Fruit fly (Drosophila melanogaster) whole organism, embryonic: ENCODE data around the gene ics.

Experiments
- Awh ChIP-seq: fragments of 200-800 bp; sonication (Bioruptor generic); IDR thresholded peaks from 2 replicates; pipeline ENCODE4, ENCODE4 v1.3.6; 2022; ENCODE audit warnings: missing biosample characterization, missing genetic modification characterization
- Bgb ChIP-seq: fragments of 200-800 bp; sonication (Bioruptor generic); IDR thresholded peaks from 2 replicates; pipeline ENCODE4 v1.3.6; 2022; ENCODE audit warnings: missing biosample characterization, missing genetic modification characterization; ENCODE audit not compliant: partially characterized antibody
- CG10267 ChIP-seq: fragments of 200-800 bp; sonication (Bioruptor generic); optimal IDR thresholded peaks from 2 replicates; lab custom pipeline; 2018; ENCODE audit warnings: missing biosample characterization, mild to moderate bottlenecking, missing genetic modification characterization, moderate library complexity
- CG11723 ChIP-seq: fragments of 200-800 bp; sonication (Bioruptor generic); optimal IDR thresholded peaks from 2 replicates; lab custom pipeline; 2017; ENCODE audit warnings: missing biosample characterization, mild to moderate bottlenecking, missing genetic modification characterization
- CG12769 ChIP-seq: fragments of 200-800 bp; sonication (Bioruptor generic); optimal IDR thresholded peaks from 2 replicates; lab custom pipeline; 2019; ENCODE audit warnings: missing biosample characterization, mild to moderate bottlenecking, missing genetic modification characterization, moderate library complexity
- CG13123 ChIP-seq: fragments of 200-800 bp; sonication (Bioruptor generic); optimal IDR thresholded peaks from 2 replicates; lab custom pipeline; 2016; ENCODE audit warnings: missing biosample characterization, missing genetic modification characterization
- CG13894 ChIP-seq: fragments of 200-800 bp; sonication (Bioruptor generic); optimal IDR thresholded peaks from 3 replicates; lab custom pipeline; 2018; ENCODE audit warnings: missing biosample characterization, mild to moderate bottlenecking, missing genetic modification characterization, moderate library complexity
- CG1529 ChIP-seq: fragments of 200-800 bp; sonication (Bioruptor generic); optimal IDR thresholded peaks from 3 replicates; lab custom pipeline; 2018; ENCODE audit warnings: missing biosample characterization, missing genetic modification characterization
- CG2120 ChIP-seq: fragments of 200-800 bp; sonication (Bioruptor generic); optimal IDR thresholded peaks from 3 replicates; lab custom pipeline; 2016; ENCODE audit warnings: missing biosample characterization, missing genetic modification characterization
- CG31441 ChIP-seq: fragments of 200-800 bp; sonication (Bioruptor generic); IDR thresholded peaks from 2 replicates; pipeline ENCODE4 v1.3.6; 2022; ENCODE audit warnings: missing biosample characterization, missing genetic modification characterization
- CG4328 ChIP-seq: fragments of 200-800 bp; sonication (Bioruptor generic); optimal IDR thresholded peaks from 3 replicates; lab custom pipeline; 2017; ENCODE audit warnings: missing biosample characterization, missing genetic modification reagents, missing genetic modification characterization
- CG4854 ChIP-seq: fragments of 200-800 bp; sonication (Bioruptor generic); optimal IDR thresholded peaks from 2 replicates; lab custom pipeline; 2016; ENCODE audit warnings: missing biosample characterization, missing genetic modification characterization, inconsistent platforms
- CG6654 ChIP-seq: fragments of 200-800 bp; sonication (Bioruptor generic); optimal IDR thresholded peaks from 2 replicates; lab custom pipeline; 2017; ENCODE audit warnings: missing biosample characterization, mild to moderate bottlenecking, missing genetic modification characterization
- CG6689 ChIP-seq: fragments of 200-800 bp; sonication (Bioruptor generic); IDR thresholded peaks from 2 replicates; pipeline ENCODE4 v1.3.6; 2022; ENCODE audit warnings: missing biosample characterization, missing genetic modification characterization
- CG7372 ChIP-seq: fragments of 200-800 bp; sonication (Bioruptor generic); IDR thresholded peaks from 2 replicates; pipeline ENCODE4 v1.3.6; 2022; ENCODE audit warnings: missing biosample characterization, missing genetic modification characterization
- CG7745 ChIP-seq: fragments of 200-800 bp; sonication (Bioruptor generic); optimal IDR thresholded peaks from 2 replicates; lab custom pipeline; 2018; ENCODE audit warnings: missing biosample characterization, mild to moderate bottlenecking, missing genetic modification characterization, moderate library complexity
- CG8388 ChIP-seq: fragments of 200-800 bp; sonication (Bioruptor generic); optimal IDR thresholded peaks from 2 replicates; lab custom pipeline; 2019; ENCODE audit warnings: missing biosample characterization, mild to moderate bottlenecking, missing genetic modification characterization, moderate library complexity
- CG9727 ChIP-seq: fragments of 200-800 bp; sonication (Bioruptor generic); optimal IDR thresholded peaks from 3 replicates; lab custom pipeline; 2017; ENCODE audit warnings: missing biosample characterization, mild to moderate bottlenecking, missing genetic modification characterization
- Dp ChIP-seq: fragments of 200-800 bp; sonication (Bioruptor generic); optimal IDR thresholded peaks from 2 replicates; lab custom pipeline; 2018; ENCODE audit warnings: missing biosample characterization, mild to moderate bottlenecking, missing genetic modification characterization, moderate library complexity
- Drgx ChIP-seq: fragments of 200-800 bp; sonication (Bioruptor generic); IDR thresholded peaks from 2 replicates; pipeline ENCODE4 v1.3.6; 2022; ENCODE audit warnings: missing biosample characterization, missing genetic modification characterization
- Eip74EF ChIP-seq, 2 experiments: fragments of 200-800 bp in 1 of 2; fragments of >200 bp in 1 of 2; sonication (Bioruptor generic) in 1 of 2; optimal IDR thresholded peaks; 2 replicates each; lab custom pipeline; 2017 to 2019; ENCODE audit warnings: missing biosample characterization in 2 of 2, missing genetic modification characterization in 2 of 2, mild to moderate bottlenecking in 1 of 2, moderate library complexity in 1 of 2
- Elba2 ChIP-seq: fragments of 200-800 bp; sonication (Bioruptor generic); optimal IDR thresholded peaks from 3 replicates; lab custom pipeline; 2016; ENCODE audit warnings: missing biosample characterization, missing genetic modification characterization
- H15 ChIP-seq: fragments of 200-800 bp; sonication (Bioruptor generic); IDR thresholded peaks from 3 replicates; pipeline ENCODE4 v1.3.6; 2022; ENCODE audit warnings: missing biosample characterization, missing genetic modification characterization
- HmgD ChIP-seq: fragments of 200-800 bp; sonication (Bioruptor generic); optimal IDR thresholded peaks from 3 replicates; lab custom pipeline; 2016; ENCODE audit warnings: missing biosample characterization, missing genetic modification characterization
- HmgZ ChIP-seq: fragments of 200-800 bp; sonication (Bioruptor generic); optimal IDR thresholded peaks from 2 replicates; lab custom pipeline; 2018; ENCODE audit warnings: missing biosample characterization, mild to moderate bottlenecking, missing genetic modification characterization
- Hr51 ChIP-seq, 2 experiments: fragments of 200-800 bp; sonication (Bioruptor generic); optimal IDR thresholded peaks; 2 replicates in 1 of 2; 3 replicates in 1 of 2; lab custom pipeline; 2016 to 2018; ENCODE audit warnings: missing biosample characterization in 2 of 2, missing genetic modification characterization in 2 of 2, mild to moderate bottlenecking in 1 of 2, moderate library complexity in 1 of 2
- Jarid2 ChIP-seq: fragments of 200-800 bp; sonication (Bioruptor generic); optimal IDR thresholded peaks from 3 replicates; lab custom pipeline; 2017; ENCODE audit warnings: mild to moderate bottlenecking, missing biosample characterization, missing genetic modification reagents, missing genetic modification characterization
- Myb ChIP-seq: fragments of 200-800 bp; sonication (Bioruptor generic); optimal IDR thresholded peaks from 2 replicates; lab custom pipeline; 2016; ENCODE audit warnings: missing biosample characterization, missing genetic modification characterization
- amos ChIP-seq: fragments of 200-800 bp; sonication (Bioruptor generic); IDR thresholded peaks from 2 replicates; pipeline ENCODE4 v1.3.6; 2022; ENCODE audit warnings: missing biosample characterization, missing genetic modification characterization; ENCODE audit not compliant: partially characterized antibody
- ara ChIP-seq: fragments of 200-800 bp; sonication (Bioruptor generic); IDR thresholded peaks from 2 replicates; pipeline ENCODE4 v1.3.6; 2022; ENCODE audit warnings: missing biosample characterization, missing genetic modification characterization
- cad ChIP-seq: fragments of >200 bp; optimal IDR thresholded peaks from 2 replicates; lab custom pipeline; 2017; ENCODE audit warnings: missing biosample characterization, missing genetic modification characterization
- chinmo ChIP-seq: fragments of 200-800 bp; sonication (Bioruptor generic); IDR thresholded peaks from 4 replicates; pipeline ENCODE4 v1.3.6; 2022; ENCODE audit warnings: missing biosample characterization, missing genetic modification characterization; ENCODE audit not compliant: partially characterized antibody
- chm ChIP-seq: fragments of 200-800 bp; sonication (Bioruptor generic); IDR thresholded peaks from 2 replicates; pipeline ENCODE4 v1.3.6; 2022; ENCODE audit warnings: missing biosample characterization, missing genetic modification characterization
- gsb ChIP-seq: fragments of 200-800 bp; sonication (Bioruptor generic); IDR thresholded peaks from 2 replicates; pipeline ENCODE4 v1.3.6; 2022; ENCODE audit warnings: missing biosample characterization, missing genetic modification characterization
- insv ChIP-seq, 2 experiments: fragments of 200-800 bp; sonication (Bioruptor generic); optimal IDR thresholded peaks; 3 replicates each; lab custom pipeline; 2016 to 2018; ENCODE audit warnings: missing biosample characterization in 2 of 2, missing genetic modification characterization in 2 of 2
- lab ChIP-seq: fragments of 200-800 bp; sonication (Bioruptor generic); optimal IDR thresholded peaks from 3 replicates; lab custom pipeline; 2017; ENCODE audit warnings: missing biosample characterization, missing genetic modification characterization, mild to moderate bottlenecking, moderate library complexity, missing genetic modification reagents
- mld ChIP-seq: fragments of 200-800 bp; sonication (Bioruptor generic); IDR thresholded peaks from 3 replicates; pipeline ENCODE4 v1.3.6; 2022; ENCODE audit warnings: missing biosample characterization, missing genetic modification characterization; ENCODE audit not compliant: partially characterized antibody
- nau ChIP-seq: fragments of 200-800 bp; sonication (Bioruptor generic); optimal IDR thresholded peaks from 3 replicates; lab custom pipeline; 2017; ENCODE audit warnings: missing biosample characterization, mild to moderate bottlenecking, missing genetic modification characterization, missing genetic modification reagents
- nom ChIP-seq: fragments of 200-800 bp; sonication (Bioruptor generic); optimal IDR thresholded peaks from 2 replicates; lab custom pipeline; 2017; ENCODE audit warnings: missing biosample characterization, missing genetic modification characterization, mild to moderate bottlenecking, moderate library complexity, missing genetic modification reagents
- onecut ChIP-seq: fragments of 200-800 bp; sonication (Bioruptor generic); IDR thresholded peaks from 2 replicates; pipeline ENCODE4 v1.3.6; 2022; ENCODE audit warnings: missing biosample characterization, missing genetic modification characterization
- pan ChIP-seq, 4 experiments: fragments of >200 bp in 3 of 4; fragments of 200-800 bp in 1 of 4; sonication (Bioruptor generic) in 1 of 4; optimal IDR thresholded peaks in 3 of 4; IDR thresholded peaks in 1 of 4; 2 replicates each; pipeline versions ENCODE4 v1.3.6 to Lab custom; 2017 to 2022; ENCODE audit warnings: missing biosample characterization in 2 of 4, missing genetic modification characterization in 2 of 4, mixed read lengths in 1 of 4
- ro ChIP-seq: fragments of 200-800 bp; sonication (Bioruptor generic); IDR thresholded peaks from 2 replicates; pipeline ENCODE4 v1.3.6; 2022; ENCODE audit warnings: missing biosample characterization, missing genetic modification characterization
- sd ChIP-seq: fragments of 200-800 bp; sonication (Bioruptor generic); optimal IDR thresholded peaks from 3 replicates; lab custom pipeline; 2018; ENCODE audit warnings: missing biosample characterization, mild to moderate bottlenecking, missing genetic modification characterization, moderate library complexity
- so ChIP-seq: fragments of 200-800 bp; sonication (Bioruptor generic); IDR thresholded peaks from 3 replicates; pipeline ENCODE4 v1.3.6; 2022; ENCODE audit warnings: missing biosample characterization, missing genetic modification characterization
- trem ChIP-seq: fragments of 200-800 bp; optimal IDR thresholded peaks from 3 replicates; lab custom pipeline; 2019; ENCODE audit warnings: missing biosample characterization, mild to moderate bottlenecking, missing genetic modification characterization, moderate library complexity
- twi ChIP-seq: fragments of 200-800 bp; optimal IDR thresholded peaks from 2 replicates; lab custom pipeline; 2019; ENCODE audit warnings: missing biosample characterization, mild to moderate bottlenecking, missing genetic modification characterization, moderate library complexity
- vfl ChIP-seq: fragments of 200-800 bp; sonication (Bioruptor generic); optimal IDR thresholded peaks from 2 replicates; lab custom pipeline; 2016; ENCODE audit warnings: missing biosample characterization, missing genetic modification characterization

Gene ics

DNA sequence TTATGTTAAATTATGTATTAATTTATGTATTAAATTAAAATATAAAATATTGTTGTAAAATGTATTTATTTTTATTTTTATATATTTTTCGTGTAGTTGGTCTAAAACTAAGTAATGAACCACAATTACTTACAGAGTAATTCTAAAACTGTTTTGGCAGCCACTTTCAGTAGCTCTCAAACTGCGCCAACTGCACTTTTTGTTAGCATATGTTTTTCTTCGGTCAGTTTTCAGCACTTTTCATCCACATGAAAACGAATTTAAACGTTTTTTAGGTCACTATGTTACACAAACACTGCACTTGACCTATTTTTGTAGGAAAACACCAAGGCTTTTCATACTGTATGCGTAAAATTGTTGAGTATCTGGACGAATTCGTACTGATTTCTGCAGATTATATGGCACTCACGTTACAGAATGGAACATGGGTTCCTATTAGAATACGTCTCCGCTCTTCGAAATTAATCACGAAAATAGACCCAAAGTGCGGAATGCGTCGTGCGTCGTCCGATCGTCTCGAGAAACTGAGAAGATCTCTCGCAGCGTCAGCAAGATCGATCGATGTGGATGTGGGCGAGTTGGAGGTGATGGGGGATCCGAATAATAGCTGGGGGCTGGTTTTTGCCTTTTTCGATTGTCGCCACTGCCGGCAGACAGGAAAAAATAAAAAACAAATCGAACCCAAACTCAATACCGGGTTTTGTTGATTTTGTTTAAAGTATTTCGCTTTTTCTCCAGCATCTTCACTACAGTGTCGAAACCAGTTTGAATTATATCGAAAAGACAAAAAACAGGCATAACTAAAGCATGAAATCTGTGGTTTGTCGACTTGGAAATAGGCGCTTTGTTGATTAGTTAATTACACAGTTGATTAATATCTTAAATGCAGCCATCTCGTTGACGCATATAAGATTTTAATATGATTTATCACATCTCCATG is at the start of gene ics:
ics (minus strand) TSS at position 716 of the 940 bp plus-strand sequence.
- TF ChIP-seq Bgb (GFP tag; lab: Robert Waterston, UW) (no peak), Eip74EF (GFP tag; optimal IDR thresholded peaks at IDR 0.05; lab: Kevin White, UChicago) (peak in 1 of 2 experiments; percentile 12), cad (peak; percentile 62), trem (tag; lab: Kevin White, UChicago) (no peak), Myb (GFP tag; lab: Kevin White, UChicago) (no peak), nom (GFP tag; lab: Kevin White, UChicago) (peak; percentile 63), amos (GFP tag; lab: Robert Waterston, UW) (peak; percentile 9; the same call in 1 of the 2 replicates), CG13123 (no peak), chm (GFP tag; lab: Robert Waterston, UW) (no peak), chinmo (GFP tag; lab: Robert Waterston, UW) (peak; percentile 75; the same call in 1 of the 4 replicates), insv (GFP tag; optimal IDR thresholded peaks at IDR 0.05; lab: Kevin White, UChicago) (no peak), CG2120 (GFP tag; lab: Kevin White, UChicago) (no peak), lab (GFP tag; lab: Kevin White, UChicago) (no peak), CG4328 (GFP tag; lab: Kevin White, UChicago) (no peak), HmgZ (tag; lab: Kevin White, UChicago) (no peak), CG6689 (GFP tag; lab: Robert Waterston, UW) (no peak), so (GFP tag; lab: Robert Waterston, UW) (peak; percentile 74; the same call in 1 of the 3 replicates), CG10267 (tag; lab: Kevin White, UChicago) (no peak), Awh (no peak), CG12769 (peak; percentile 74), mld (GFP tag; lab: Robert Waterston, UW) (0 out of 3 replicates have a peak, but pooled peaks have one; percentile 13), CG7372 (GFP tag; lab: Robert Waterston, UW) (no peak), HmgD (no peak), CG4854 (GFP tag; lab: Kevin White, UChicago) (no peak), gsb (GFP tag; lab: Robert Waterston, UW) (no peak), CG1529 (GFP tag; lab: Kevin White, UChicago) (no peak), CG11723 (GFP tag; lab: Kevin White, UChicago) (no peak), pan (optimal IDR thresholded peaks at IDR 0.05; lab: Kevin White, UChicago) (no peak), pan (GFP tag; optimal IDR thresholded peaks at IDR 0.05 in 1 of 2, IDR thresholded peaks at IDR 0.05 in 1 of 2) (no peak), CG13894 (tag; lab: Kevin White, UChicago) (peak; percentile 41), vfl (GFP tag; lab: Kevin White, UChicago) (no peak), CG31441 (GFP tag; lab: Robert Waterston, UW) (no peak), CG7745 (no peak), Hr51 (GFP tag; optimal IDR thresholded peaks at IDR 0.05; lab: Kevin White, UChicago) (no peak), onecut (GFP tag; lab: Robert Waterston, UW) (peak; percentile 61), H15 (GFP tag; lab: Robert Waterston, UW) (no peak), Drgx (GFP tag; lab: Robert Waterston, UW) (no peak), ara (GFP tag; lab: Robert Waterston, UW) (no peak), nau (GFP tag; lab: Kevin White, UChicago) (no peak), Elba2 (GFP tag; lab: Kevin White, UChicago) (no peak), CG6654 (GFP tag; lab: Kevin White, UChicago) (peak; percentile 97), twi (tag; lab: Kevin White, UChicago) (peak; percentile 4), ro (GFP tag; lab: Robert Waterston, UW) (no peak), Dp (no peak), CG8388 (GFP tag; lab: Kevin White, UChicago) (no peak), CG9727 (GFP tag; lab: Kevin White, UChicago) (no peak), sd (tag; lab: Kevin White, UChicago) (peak; percentile 74), Jarid2 (no peak)
